Worm (Caenorhabditis elegans) whole organism, L1 larva: ENCODE results near the gene scl-26.
A peak's percentile ranks its signal among the peaks of the same experiment; 100 is the strongest.

ENCODE experiments used
- C04F5.9 ChIP-seq: sonication (generic microtip); optimal IDR thresholded peaks from 2 replicates; lab custom pipeline; 2016; ENCODE audit warnings: missing genetic modification characterization, missing compliant biosample characterization
- C16A3.4 ChIP-seq: fragments of 150-350 bp; optimal IDR thresholded peaks from 2 replicates; lab custom pipeline; 2014; ENCODE audit warnings: missing biosample characterization, missing genetic modification characterization
- C34B4.2 ChIP-seq: sonication (generic microtip); optimal IDR thresholded peaks from 2 replicates; lab custom pipeline; 2017; ENCODE audit warnings: mild to moderate bottlenecking, missing genetic modification characterization, missing compliant biosample characterization
- Y116A8C.19 ChIP-seq: sonication (generic microtip); optimal IDR thresholded peaks from 2 replicates; lab custom pipeline; 2016; ENCODE audit warnings: missing compliant biosample characterization, missing genetic modification characterization, borderline replicate concordance
- alr-1 ChIP-seq: fragments of 200-800 bp; sonication (Bioruptor generic); optimal IDR thresholded peaks from 2 replicates; lab custom pipeline; 2018; ENCODE audit warnings: borderline replicate concordance, mild to moderate bottlenecking, missing genetic modification characterization, missing compliant biosample characterization
- aly-2 ChIP-seq: fragments of 150-350 bp; optimal IDR thresholded peaks from 2 replicates; lab custom pipeline; 2014; ENCODE audit warnings: missing biosample characterization, missing genetic modification characterization
- ceh-63 ChIP-seq: fragments of 200-800 bp; sonication (Bioruptor generic); optimal IDR thresholded peaks from 2 replicates; lab custom pipeline; 2018; ENCODE audit warnings: mild to moderate bottlenecking, missing genetic modification characterization, missing compliant biosample characterization
- ceh-8 ChIP-seq: fragments of 200-800 bp; sonication (Bioruptor generic); optimal IDR thresholded peaks from 2 replicates; lab custom pipeline; 2018; ENCODE audit warnings: mild to moderate bottlenecking, missing genetic modification characterization, moderate library complexity, missing compliant biosample characterization
- dpl-1 ChIP-seq, 3 experiments: fragments of 150-350 bp in 2 of 3; sonication (generic microtip) in 1 of 3; optimal IDR thresholded peaks; 2 replicates each; lab custom pipeline; 2014 to 2017; ENCODE audit warnings: missing biosample characterization in 3 of 3, missing genetic modification characterization in 3 of 3, missing genetic modification reagents in 3 of 3
- efl-1 ChIP-seq, 4 experiments: fragments of 150-350 bp; optimal IDR thresholded peaks in 3 of 4; peaks in 1 of 4; 1 replicate in 1 of 4; 2 replicates in 3 of 4; lab custom pipeline; 2014; ENCODE audit warnings: missing biosample characterization in 2 of 4, missing genetic modification characterization in 2 of 4, missing genetic modification reagents in 2 of 4
- egl-13 ChIP-seq: sonication (generic microtip); optimal IDR thresholded peaks from 2 replicates; lab custom pipeline; 2016; ENCODE audit warnings: missing genotype, missing genetic modification reagents, missing genetic modification characterization, missing compliant biosample characterization
- egl-27 ChIP-seq, 2 experiments: fragments of 150-350 bp in 1 of 2; sonication (generic microtip); optimal IDR thresholded peaks; 3 replicates each; lab custom pipeline; 2017 to 2018; ENCODE audit warnings: missing biosample characterization in 2 of 2, missing genetic modification characterization in 2 of 2, missing genetic modification reagents in 2 of 2
- elt-2 ChIP-seq: sonication (generic microtip); optimal IDR thresholded peaks from 2 replicates; lab custom pipeline; 2016; ENCODE audit warnings: missing genetic modification characterization, mild to moderate bottlenecking, inconsistent platforms, missing compliant biosample characterization, missing genetic modification reagents
- elt-3 ChIP-seq, 6 experiments: fragments of 150-350 bp in 1 of 6; sonication (generic microtip); optimal IDR thresholded peaks; 2 replicates each; lab custom pipeline; 2017 to 2018; ENCODE audit warnings: missing biosample characterization in 6 of 6, missing genetic modification characterization in 6 of 6, inconsistent platforms in 1 of 6
- fkh-10 ChIP-seq: sonication (generic microtip); optimal IDR thresholded peaks from 2 replicates; lab custom pipeline; 2017; ENCODE audit warnings: missing biosample characterization, missing genetic modification reagents, missing genetic modification characterization
- fos-1 ChIP-seq: fragments of 150-350 bp; optimal IDR thresholded peaks from 2 replicates; lab custom pipeline; 2014; ENCODE audit warnings: missing biosample characterization, missing genetic modification characterization
- grh-1 ChIP-seq: fragments of 200-800 bp; sonication (Bioruptor generic); IDR thresholded peaks from 2 replicates; pipeline ENCODE4 v1.3.6; 2022; ENCODE audit warnings: missing genetic modification reagents, missing genetic modification characterization, missing compliant biosample characterization
- hlh-4 ChIP-seq: sonication (generic microtip); optimal IDR thresholded peaks from 2 replicates; lab custom pipeline; 2016; ENCODE audit warnings: mild to moderate bottlenecking, missing genetic modification characterization, missing compliant biosample characterization
- irx-1 ChIP-seq: sonication (generic microtip); optimal IDR thresholded peaks from 2 replicates; lab custom pipeline; 2016; ENCODE audit warnings: missing genetic modification characterization, missing compliant biosample characterization
- lin-13 ChIP-seq: fragments of 150-350 bp; optimal IDR thresholded peaks from 2 replicates; lab custom pipeline; 2014; ENCODE audit warnings: missing biosample characterization, missing genetic modification reagents, missing genetic modification characterization
- lin-14 ChIP-seq: fragments of 200-800 bp; sonication (Bioruptor generic); optimal IDR thresholded peaks from 2 replicates; lab custom pipeline; 2018; ENCODE audit warnings: mild to moderate bottlenecking, missing genetic modification characterization, moderate library complexity, missing compliant biosample characterization
- lin-15B ChIP-seq: fragments of 150-350 bp; sonication (generic microtip); optimal IDR thresholded peaks from 3 replicates; lab custom pipeline; 2014; ENCODE audit warnings: missing biosample characterization, missing genetic modification characterization
- lin-35 ChIP-seq, 2 experiments: fragments of 150-350 bp; optimal IDR thresholded peaks; 2 replicates each; lab custom pipeline; 2014; ENCODE audit warnings: missing biosample characterization in 2 of 2, missing genetic modification characterization in 2 of 2, missing genetic modification reagents in 2 of 2
- lin-39 ChIP-seq: fragments of 150-350 bp; optimal IDR thresholded peaks from 2 replicates; lab custom pipeline; 2014; ENCODE audit warnings: missing biosample characterization, missing genetic modification reagents, missing genetic modification characterization
- lir-3 ChIP-seq: sonication (generic microtip); optimal IDR thresholded peaks from 2 replicates; lab custom pipeline; 2016; ENCODE audit warnings: mild to moderate bottlenecking, missing genetic modification characterization, moderate library complexity, missing compliant biosample characterization; ENCODE audit not compliant: poor library complexity
- mef-2 ChIP-seq: fragments of 150-350 bp; optimal IDR thresholded peaks from 2 replicates; lab custom pipeline; 2014; ENCODE audit warnings: missing biosample characterization, missing genetic modification characterization
- mep-1 ChIP-seq: fragments of 150-350 bp; optimal IDR thresholded peaks from 2 replicates; lab custom pipeline; 2014; ENCODE audit warnings: missing biosample characterization, missing genetic modification characterization
- nhr-11 ChIP-seq: fragments of 150-350 bp; optimal IDR thresholded peaks from 2 replicates; lab custom pipeline; 2014; ENCODE audit warnings: missing biosample characterization, missing genetic modification characterization
- nhr-19 ChIP-seq: fragments of 200-800 bp; sonication (Bioruptor generic); conservative IDR thresholded peaks from 2 replicates; pipeline ENCODE4 v1.3.6; 2022; ENCODE audit warnings: missing genetic modification characterization, missing compliant biosample characterization
- nhr-237 ChIP-seq: fragments of 150-350 bp; optimal IDR thresholded peaks from 2 replicates; lab custom pipeline; 2014; ENCODE audit warnings: missing biosample characterization, missing genetic modification characterization
- nhr-47 ChIP-seq: sonication (generic microtip); optimal IDR thresholded peaks from 2 replicates; lab custom pipeline; 2016; ENCODE audit warnings: mild to moderate bottlenecking, missing genetic modification characterization, moderate library complexity, missing compliant biosample characterization
- nhr-71 ChIP-seq: sonication (generic microtip); optimal IDR thresholded peaks from 2 replicates; lab custom pipeline; 2016; ENCODE audit warnings: mild to moderate bottlenecking, missing genetic modification characterization, moderate library complexity, missing compliant biosample characterization
- nhr-76 ChIP-seq: sonication (generic microtip); optimal IDR thresholded peaks from 2 replicates; lab custom pipeline; 2017; ENCODE audit warnings: missing biosample characterization, missing genetic modification characterization
- nhr-84 ChIP-seq: sonication (generic microtip); optimal IDR thresholded peaks from 2 replicates; lab custom pipeline; 2017; ENCODE audit warnings: missing biosample characterization, missing genetic modification characterization
- pag-3 ChIP-seq: sonication (generic microtip); optimal IDR thresholded peaks from 2 replicates; lab custom pipeline; 2017; ENCODE audit warnings: missing genetic modification characterization, mild to moderate bottlenecking, missing compliant biosample characterization, antibody characterized with exemption, borderline replicate concordance; ENCODE audit not compliant: insufficient read depth
- pqm-1 ChIP-seq: sonication (generic microtip); optimal IDR thresholded peaks from 3 replicates; lab custom pipeline; 2017; ENCODE audit warnings: missing biosample characterization, missing genetic modification characterization
- rnt-1 ChIP-seq: sonication (generic microtip); optimal IDR thresholded peaks from 2 replicates; lab custom pipeline; 2016; ENCODE audit warnings: mild to moderate bottlenecking, missing genetic modification characterization, moderate library complexity, missing compliant biosample characterization
- skn-1 ChIP-seq: fragments of 150-350 bp; optimal IDR thresholded peaks from 2 replicates; lab custom pipeline; 2014; ENCODE audit warnings: missing biosample characterization, missing genetic modification characterization
- snpc-4 ChIP-seq: fragments of 150-350 bp; optimal IDR thresholded peaks from 2 replicates; lab custom pipeline; 2014; ENCODE audit warnings: missing biosample characterization, missing genetic modification characterization
- snu-23 ChIP-seq: sonication (generic microtip); optimal IDR thresholded peaks from 2 replicates; lab custom pipeline; 2016; ENCODE audit warnings: missing genetic modification characterization, missing compliant biosample characterization
- sptf-1 ChIP-seq: fragments of 150-350 bp; optimal IDR thresholded peaks from 2 replicates; lab custom pipeline; 2014; ENCODE audit warnings: missing biosample characterization, missing genetic modification characterization
- sup-37 ChIP-seq: fragments of 200-800 bp; sonication (Bioruptor generic); optimal IDR thresholded peaks from 2 replicates; lab custom pipeline; 2018; ENCODE audit warnings: mild to moderate bottlenecking, missing genetic modification characterization, missing compliant biosample characterization
- swsn-7 ChIP-seq: sonication (generic microtip); optimal IDR thresholded peaks from 2 replicates; lab custom pipeline; 2016; ENCODE audit warnings: missing genetic modification characterization, missing compliant biosample characterization
- unc-30 ChIP-seq: sonication (generic microtip); optimal IDR thresholded peaks from 2 replicates; lab custom pipeline; 2017; ENCODE audit warnings: missing biosample characterization, missing genetic modification characterization
- unc-62 ChIP-seq: fragments of 150-350 bp; optimal IDR thresholded peaks from 2 replicates; lab custom pipeline; 2014; ENCODE audit warnings: missing biosample characterization, missing genetic modification reagents, missing genetic modification characterization
- unc-86 ChIP-seq: sonication (generic microtip); optimal IDR thresholded peaks from 2 replicates; lab custom pipeline; 2016; ENCODE audit warnings: missing genetic modification characterization, missing compliant biosample characterization
- unc-98 ChIP-seq: fragments of 200-800 bp; sonication (Bioruptor generic); IDR thresholded peaks from 2 replicates; pipeline ENCODE4 v1.3.6; 2022; ENCODE audit warnings: missing genetic modification characterization, missing compliant biosample characterization
- zag-1 ChIP-seq: fragments of 150-350 bp; optimal IDR thresholded peaks from 2 replicates; lab custom pipeline; 2014; ENCODE audit warnings: missing biosample characterization, missing genetic modification characterization
- zip-4 ChIP-seq: fragments of 200-800 bp; sonication (Bioruptor generic); optimal IDR thresholded peaks from 2 replicates; lab custom pipeline; 2018; ENCODE audit warnings: mild to moderate bottlenecking, missing genetic modification characterization, moderate library complexity, missing compliant biosample characterization
- ztf-11 ChIP-seq, 2 experiments: sonication (generic microtip); optimal IDR thresholded peaks; 2 replicates each; lab custom pipeline; 2016 to 2017; ENCODE audit warnings: missing genetic modification characterization in 2 of 2, missing biosample characterization in 1 of 2, missing compliant biosample characterization in 1 of 2

The scl-26 gene

ce11 chrV:7587637-7588036, 13.7 kb downstream of the scl-26 start, which contains the start of the genes F19F10.11 and C50E3.5 (continued):
- TF ChIP-seq sptf-1 (no peak), ceh-8 (GFP tag; lab: Kevin White, UChicago) (no peak), mef-2 (no peak), lin-35 (GFP tag; optimal IDR thresholded peaks at IDR 0.05; lab: Kevin White, UChicago) (peak; percentile 27 to 64), rnt-1 (peak; percentile 57), lin-13 (GFP tag; lab: Kevin White, UChicago) (peak; percentile 53), sup-37 (GFP tag; lab: Kevin White, UChicago) (no peak), mep-1 (tag; lab: Kevin White, UChicago) (peak; percentile 82), C34B4.2 (tag; lab: Kevin White, UChicago) (no peak), egl-27 (tag; optimal IDR thresholded peaks at IDR 0.05; lab: Kevin White, UChicago) (no peak), lin-15B (peak; percentile 38), unc-98 (no peak), lir-3 (tag; lab: Kevin White, UChicago) (no peak), zag-1 (no peak), elt-2 (tag; lab: Kevin White, UChicago) (no peak), pqm-1 (tag; lab: Kevin White, UChicago) (no peak), dpl-1 (GFP tag; optimal IDR thresholded peaks at IDR 0.05; lab: Kevin White, UChicago) (peak; percentile 48 to 72 (median 66)), nhr-76 (tag; lab: Kevin White, UChicago) (no peak), fos-1 (tag; lab: Kevin White, UChicago) (peak; percentile 46), nhr-11 (no peak), irx-1 (tag; lab: Kevin White, UChicago) (peak; percentile 42), nhr-237 (tag; lab: Kevin White, UChicago) (no peak), fkh-10 (no peak), unc-30 (tag; lab: Kevin White, UChicago) (no peak), zip-4 (no peak), nhr-47 (tag; lab: Kevin White, UChicago) (peak; percentile 73), egl-13 (tag; lab: Kevin White, UChicago) (no peak), C16A3.4 (tag; lab: Kevin White, UChicago) (peak; percentile 67), nhr-84 (tag; lab: Kevin White, UChicago) (no peak), nhr-71 (tag; lab: Kevin White, UChicago) (peak; percentile 79), alr-1 (tag; lab: Kevin White, UChicago) (no peak), efl-1 (optimal IDR thresholded peaks at IDR 0.05; lab: Kevin White, UChicago) (peak; percentile 69 to 71), efl-1 (GFP tag; optimal IDR thresholded peaks at IDR 0.05 in 1 of 2; lab: Kevin White, UChicago) (peak; percentile 69 to 95), ceh-63 (GFP tag; lab: Kevin White, UChicago) (no peak), ztf-11 (tag; optimal IDR thresholded peaks at IDR 0.05; lab: Kevin White, UChicago) (no peak), nhr-19 (peak; percentile 66), C04F5.9 (no peak), Y116A8C.19 (tag; lab: Kevin White, UChicago) (no peak), unc-86 (peak; percentile 64), unc-62 (GFP tag; lab: Kevin White, UChicago) (no peak)

- TF ChIP-seq nhr-71 (tag; lab: Kevin White, UChicago) = peak; percentile 76
- no peak for TF ChIP-seq lir-3 (tag; lab: Kevin White, UChicago)
- TF ChIP-seq lin-14 (GFP tag; lab: Kevin White, UChicago) = no peak
- TF ChIP-seq C34B4.2 (tag; lab: Kevin White, UChicago) = no peak
- no peak for TF ChIP-seq lin-13 (GFP tag; lab: Kevin White, UChicago)
- TF ChIP-seq zag-1 = no peak
- TF ChIP-seq snpc-4 (tag; lab: Kevin White, UChicago) = peak; percentile 21
- TF ChIP-seq snu-23 (GFP tag; lab: Kevin White, UChicago) = peak; percentile 74
- peak; percentile 43 for TF ChIP-seq unc-86
- TF ChIP-seq grh-1 (GFP tag; lab: Robert Waterston, UW) = no peak
- TF ChIP-seq elt-3 (tag; optimal IDR thresholded peaks at IDR 0.05; lab: Kevin White, UChicago) = peak in 2 of 6 experiments; percentile 12 to 34
- TF ChIP-seq hlh-4 (tag; lab: Kevin White, UChicago) = no peak
- no peak for TF ChIP-seq aly-2 (tag; lab: Kevin White, UChicago)
- peak; percentile 70 for TF ChIP-seq nhr-47 (tag; lab: Kevin White, UChicago)
- TF ChIP-seq pag-3 = no peak
- peak; percentile 58 to 79 for TF ChIP-seq lin-35 (GFP tag; optimal IDR thresholded peaks at IDR 0.05; lab: Kevin White, UChicago)
- peak; percentile 37 for TF ChIP-seq fos-1 (tag; lab: Kevin White, UChicago)
- peak; percentile 25 for TF ChIP-seq lin-39
- TF ChIP-seq C16A3.4 (tag; lab: Kevin White, UChicago) = peak; percentile 27
- peak; percentile 25 for TF ChIP-seq skn-1 (tag; lab: Kevin White, UChicago)
- TF ChIP-seq Y116A8C.19 (tag; lab: Kevin White, UChicago) = no peak
- TF ChIP-seq swsn-7 (tag; lab: Kevin White, UChicago) = peak; percentile 62
- TF ChIP-seq mep-1 (tag; lab: Kevin White, UChicago) = peak; percentile 72
Observed at ce11 chrV:7580378-7580777, 21.0 kb downstream of the scl-26 start, which contains the start of gene ets-6. Gene ets-6, minus strand, starts transcription at chrV:7580546.
